Fruit fly (Drosophila melanogaster) whole organism, embryonic: ENCODE data around the gene Gen.

ENCODE experiments used
- CG7963 ChIP-seq: fragments of 200-800 bp; sonication (Bioruptor generic); IDR thresholded peaks from 3 replicates; pipeline ENCODE4 v1.3.6; 2022; ENCODE audit warnings: missing biosample characterization, missing genetic modification characterization; ENCODE audit not compliant: partially characterized antibody
- Nf-YA ChIP-seq: fragments of 200-800 bp; sonication (Bioruptor generic); IDR thresholded peaks from 2 replicates; pipeline ENCODE4 v1.3.6; 2022; ENCODE audit warnings: missing biosample characterization, missing genetic modification characterization
- crol ChIP-seq: fragments of 200-800 bp; sonication (Bioruptor generic); IDR thresholded peaks from 2 replicates; pipeline ENCODE4 v1.3.6; 2022; ENCODE audit warnings: missing biosample characterization, missing genetic modification characterization

DNA sequence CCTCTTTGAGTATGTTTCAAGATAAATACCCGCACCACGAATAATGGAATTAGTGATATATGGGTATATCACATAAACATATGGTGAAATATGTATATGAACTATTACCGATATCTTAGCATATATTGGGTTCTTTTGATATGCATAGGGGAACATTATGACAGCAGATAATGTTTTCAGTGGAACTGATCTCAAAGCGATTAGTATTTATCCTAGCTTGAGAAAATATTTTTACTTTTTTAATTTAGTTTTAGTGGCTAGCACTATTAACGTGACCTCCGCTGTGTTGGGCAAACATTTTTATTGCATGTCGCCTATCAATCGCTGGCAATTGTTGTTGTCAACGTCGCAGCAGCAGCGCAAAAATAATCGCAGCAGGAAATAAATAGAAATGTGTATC lies 36.2 kb upstream of the Gen start:
- TF ChIP-seq CG7963, result no peak
- no peak for TF ChIP-seq Nf-YA
- TF ChIP-seq crol (GFP tag; lab: Robert Waterston, UW), result no peak
